Fruit fly (Drosophila melanogaster) whole organism, pupa: ENCODE results near the gene Vsp37A.

ENCODE experiments used
- CG12605 ChIP-seq: fragments of 200-800 bp; sonication (Bioruptor generic); IDR thresholded peaks from 2 replicates; pipeline ENCODE4 v1.3.6; 2022; ENCODE audit warnings: missing biosample characterization, missing genetic modification characterization
- CG13204 ChIP-seq: fragments of 200-800 bp; sonication (Bioruptor generic); optimal IDR thresholded peaks from 2 replicates; lab custom pipeline; 2018; ENCODE audit warnings: missing biosample characterization, mild to moderate bottlenecking, missing genetic modification characterization, moderate library complexity
- CG4496 ChIP-seq: fragments of 200-800 bp; sonication (Bioruptor generic); IDR thresholded peaks from 3 replicates; pipeline ENCODE4 v1.3.6; 2022; ENCODE audit warnings: missing biosample characterization, missing genetic modification characterization
- CG8159 ChIP-seq: fragments of 200-800 bp; sonication (Bioruptor generic); optimal IDR thresholded peaks from 3 replicates; lab custom pipeline; 2018; ENCODE audit warnings: missing biosample characterization, mild to moderate bottlenecking, missing genetic modification characterization, moderate library complexity
- CG8301 ChIP-seq: fragments of 200-800 bp; sonication (Bioruptor generic); optimal IDR thresholded peaks from 2 replicates; lab custom pipeline; 2018; ENCODE audit warnings: missing biosample characterization, mild to moderate bottlenecking, missing genetic modification characterization
- EcR ChIP-seq: fragments of 200-800 bp; sonication (Bioruptor generic); optimal IDR thresholded peaks from 3 replicates; lab custom pipeline; 2019; ENCODE audit warnings: missing biosample characterization, missing genetic modification characterization, mild to moderate bottlenecking, moderate library complexity, missing genetic modification reagents
- gl ChIP-seq: fragments of 200-800 bp; sonication (Bioruptor generic); optimal IDR thresholded peaks from 2 replicates; lab custom pipeline; 2018; ENCODE audit warnings: missing biosample characterization, mild to moderate bottlenecking, missing genetic modification characterization

- TF ChIP-seq CG4496 (GFP tag; lab: Robert Waterston, UW) (no peak), CG13204 (GFP tag; lab: Kevin White, UChicago) (no peak), CG8159 (tag; lab: Kevin White, UChicago) (no peak), CG12605 (GFP tag; lab: Robert Waterston, UW) (no peak), CG8301 (tag; lab: Kevin White, UChicago) (no peak), EcR (GFP tag; lab: Kevin White, UChicago) (no peak), gl (tag; lab: Kevin White, UChicago) (no peak)
These were observed 35.1 kb downstream of the Vsp37A start for dm6 chrX:656380-656925.
